Worm (Caenorhabditis elegans): ENCODE data around the gene acox-1.5.

ce11 chrIII:9544125-9544524 lies 47.9 kb downstream of the acox-1.5 start, which contains the start of gene ZK1098.9:
- TF ChIP-seq tbx-11 (GFP tag; IDR thresholded peaks at IDR 0.05) = no peak
- no peak for TF ChIP-seq hmbx-1 (tag; optimal IDR thresholded peaks at IDR 0.05)
- no peak for TF ChIP-seq ama-1 (optimal IDR thresholded peaks at IDR 0.05)
- no peak for TF ChIP-seq aly-1 (tag; optimal IDR thresholded peaks at IDR 0.05)
- TF ChIP-seq flt-1 (GFP tag; IDR thresholded peaks at IDR 0.05) = no peak
- no peak for TF ChIP-seq F13C5.2 (tag; optimal IDR thresholded peaks at IDR 0.05)
